Fruit fly (Drosophila melanogaster) whole organism, prepupa: ENCODE data around the gene Mpi.

ENCODE experiments used
- Blimp-1 ChIP-seq: fragments of 200-800 bp; sonication (Bioruptor generic); optimal IDR thresholded peaks from 3 replicates; lab custom pipeline; 2017; ENCODE audit warnings: missing biosample characterization, missing genetic modification characterization, mild to moderate bottlenecking, moderate library complexity, missing genetic modification reagents
- CG11294 ChIP-seq: fragments of 200-800 bp; sonication (Bioruptor generic); IDR thresholded peaks from 2 replicates; pipeline ENCODE4 v1.3.6; 2022; ENCODE audit warnings: missing biosample characterization, missing genetic modification characterization
- CG11762 ChIP-seq: fragments of 200-800 bp; sonication (Bioruptor generic); optimal IDR thresholded peaks from 3 replicates; lab custom pipeline; 2016; ENCODE audit warnings: missing biosample characterization, missing genetic modification characterization; ENCODE audit not compliant: insufficient read depth
- CG11902 ChIP-seq: fragments of 200-800 bp; sonication (Bioruptor generic); optimal IDR thresholded peaks from 3 replicates; lab custom pipeline; 2016; ENCODE audit warnings: missing biosample characterization, missing genetic modification characterization
- CG15336 ChIP-seq: fragments of 200-800 bp; sonication (Bioruptor generic); IDR thresholded peaks from 2 replicates; pipeline ENCODE4 v1.3.6; 2022; ENCODE audit warnings: missing biosample characterization, missing genetic modification characterization
- CG16779 ChIP-seq: fragments of 200-800 bp; sonication (Bioruptor generic); optimal IDR thresholded peaks from 3 replicates; lab custom pipeline; 2017; ENCODE audit warnings: missing biosample characterization, mild to moderate bottlenecking, missing genetic modification characterization
- CG3032 ChIP-seq: fragments of 200-800 bp; optimal IDR thresholded peaks from 2 replicates; lab custom pipeline; 2019; ENCODE audit warnings: missing biosample characterization, mild to moderate bottlenecking, missing genetic modification characterization, moderate library complexity
- CG31627 ChIP-seq: fragments of 200-800 bp; sonication (Bioruptor generic); optimal IDR thresholded peaks from 3 replicates; lab custom pipeline; 2016; ENCODE audit warnings: missing biosample characterization, missing genetic modification characterization
- CG32006 ChIP-seq: fragments of 200-800 bp; sonication (Bioruptor generic); optimal IDR thresholded peaks from 3 replicates; lab custom pipeline; 2017; ENCODE audit warnings: missing biosample characterization, mild to moderate bottlenecking, missing genetic modification characterization
- CG34406 ChIP-seq: fragments of 200-800 bp; sonication (Bioruptor generic); optimal IDR thresholded peaks from 3 replicates; lab custom pipeline; 2016; ENCODE audit warnings: missing biosample characterization, missing genetic modification characterization
- CG6163 ChIP-seq: fragments of 200-800 bp; sonication (Bioruptor generic); IDR thresholded peaks from 3 replicates; pipeline ENCODE4 v1.3.6; 2022; ENCODE audit warnings: missing biosample characterization, missing genetic modification characterization
- CG6276 ChIP-seq: fragments of 200-800 bp; sonication (Bioruptor generic); optimal IDR thresholded peaks from 2 replicates; lab custom pipeline; 2017; ENCODE audit warnings: missing biosample characterization, mild to moderate bottlenecking, missing genetic modification characterization
- CG6792 ChIP-seq: fragments of 200-800 bp; sonication (Bioruptor generic); optimal IDR thresholded peaks from 3 replicates; lab custom pipeline; 2016; ENCODE audit warnings: missing biosample characterization, missing genetic modification characterization
- CG6854 ChIP-seq: fragments of 200-800 bp; sonication (Bioruptor generic); optimal IDR thresholded peaks from 2 replicates; lab custom pipeline; 2017; ENCODE audit warnings: missing biosample characterization, mild to moderate bottlenecking, missing genetic modification characterization
- CG8119 ChIP-seq: fragments of 200-800 bp; sonication (Bioruptor generic); IDR thresholded peaks from 3 replicates; pipeline ENCODE4 v1.3.6; 2022; ENCODE audit warnings: missing biosample characterization, missing genetic modification characterization
- CG8319 ChIP-seq: fragments of 200-800 bp; sonication (Bioruptor generic); optimal IDR thresholded peaks from 3 replicates; lab custom pipeline; 2016; ENCODE audit warnings: missing biosample characterization, missing genetic modification characterization
- CG9139 ChIP-seq: fragments of 200-800 bp; sonication (Bioruptor generic); optimal IDR thresholded peaks from 3 replicates; lab custom pipeline; 2017; ENCODE audit warnings: missing biosample characterization, mild to moderate bottlenecking, missing genetic modification characterization
- Eip78C ChIP-seq: fragments of 200-800 bp; sonication (Bioruptor generic); peaks from one replicate; lab custom pipeline; 2016; ENCODE audit warnings: missing biosample characterization, missing genetic modification characterization
- Eip93F ChIP-seq: fragments of 200-800 bp; sonication (Bioruptor generic); optimal IDR thresholded peaks from 2 replicates; lab custom pipeline; 2016; ENCODE audit warnings: missing biosample characterization, mild to moderate bottlenecking, missing genetic modification characterization
- Ets21C ChIP-seq: fragments of 200-800 bp; sonication (Bioruptor generic); optimal IDR thresholded peaks from 3 replicates; lab custom pipeline; 2016; ENCODE audit warnings: missing biosample characterization, missing genetic modification characterization
- Ets96B ChIP-seq: fragments of 200-800 bp; optimal IDR thresholded peaks from 2 replicates; lab custom pipeline; 2019; ENCODE audit warnings: missing biosample characterization, mild to moderate bottlenecking, missing genetic modification characterization, moderate library complexity
- Hr39 ChIP-seq: fragments of 200-800 bp; sonication (Bioruptor generic); optimal IDR thresholded peaks from 2 replicates; lab custom pipeline; 2016; ENCODE audit warnings: missing biosample characterization, missing genetic modification characterization
- Met ChIP-seq: fragments of 200-800 bp; sonication (Bioruptor generic); optimal IDR thresholded peaks from 3 replicates; lab custom pipeline; 2016; ENCODE audit warnings: missing biosample characterization, missing genetic modification characterization
- OdsH ChIP-seq: fragments of 200-800 bp; sonication (Bioruptor generic); optimal IDR thresholded peaks from 3 replicates; lab custom pipeline; 2016; ENCODE audit warnings: missing biosample characterization, missing genetic modification characterization
- Smox ChIP-seq: fragments of 200-800 bp; sonication (Bioruptor generic); optimal IDR thresholded peaks from 3 replicates; lab custom pipeline; 2016; ENCODE audit warnings: missing biosample characterization, missing genetic modification characterization
- Sox14 ChIP-seq: fragments of 200-800 bp; sonication (Bioruptor generic); optimal IDR thresholded peaks from 3 replicates; lab custom pipeline; 2016; ENCODE audit warnings: missing biosample characterization, missing genetic modification characterization
- Sox15 ChIP-seq: fragments of 200-800 bp; sonication (Bioruptor generic); optimal IDR thresholded peaks from 3 replicates; lab custom pipeline; 2016; ENCODE audit warnings: missing biosample characterization, missing genetic modification characterization
- acj6 ChIP-seq: fragments of 200-800 bp; sonication (Bioruptor generic); optimal IDR thresholded peaks from 3 replicates; lab custom pipeline; 2016; ENCODE audit warnings: missing biosample characterization, missing genetic modification characterization
- cyc ChIP-seq: fragments of 200-800 bp; sonication (Bioruptor generic); optimal IDR thresholded peaks from 3 replicates; lab custom pipeline; 2016; ENCODE audit warnings: missing biosample characterization, missing genetic modification characterization
- dac ChIP-seq: fragments of 200-800 bp; sonication (Bioruptor generic); optimal IDR thresholded peaks from 2 replicates; lab custom pipeline; 2017; ENCODE audit warnings: missing biosample characterization, mild to moderate bottlenecking, missing genetic modification characterization
- dsx ChIP-seq: fragments of 200-800 bp; optimal IDR thresholded peaks from 3 replicates; lab custom pipeline; 2019; ENCODE audit warnings: missing biosample characterization, mild to moderate bottlenecking, missing genetic modification characterization, moderate library complexity; ENCODE audit not compliant: poor library complexity, severe bottlenecking
- eg ChIP-seq: fragments of 200-800 bp; sonication (Bioruptor generic); IDR thresholded peaks from 3 replicates; pipeline ENCODE4 v1.3.6; 2022; ENCODE audit warnings: missing biosample characterization, missing genetic modification characterization
- esn ChIP-seq: fragments of 200-800 bp; sonication (Bioruptor generic); optimal IDR thresholded peaks from 2 replicates; lab custom pipeline; 2016; ENCODE audit warnings: missing biosample characterization, mild to moderate bottlenecking, missing genetic modification characterization, moderate library complexity
- fd59A ChIP-seq: fragments of 200-800 bp; sonication (Bioruptor generic); optimal IDR thresholded peaks from 2 replicates; lab custom pipeline; 2017; ENCODE audit warnings: missing biosample characterization, mild to moderate bottlenecking, missing genetic modification characterization, missing genetic modification reagents
- fd85E ChIP-seq: fragments of 200-800 bp; sonication (Bioruptor generic); optimal IDR thresholded peaks from 3 replicates; lab custom pipeline; 2016; ENCODE audit warnings: missing biosample characterization, missing genetic modification characterization
- fkh ChIP-seq: fragments of 200-800 bp; sonication (Bioruptor generic); optimal IDR thresholded peaks from 3 replicates; lab custom pipeline; 2017; ENCODE audit warnings: missing biosample characterization, mild to moderate bottlenecking, missing genetic modification characterization, moderate library complexity
- lz ChIP-seq: fragments of 200-800 bp; sonication (Bioruptor generic); optimal IDR thresholded peaks from 3 replicates; lab custom pipeline; 2016; ENCODE audit warnings: missing biosample characterization, missing genetic modification characterization
- pdm3 ChIP-seq: fragments of 200-800 bp; sonication (Bioruptor generic); optimal IDR thresholded peaks from 3 replicates; lab custom pipeline; 2016; ENCODE audit warnings: missing biosample characterization, missing genetic modification characterization
- spab ChIP-seq: fragments of 200-800 bp; sonication (Bioruptor generic); optimal IDR thresholded peaks from 2 replicates; lab custom pipeline; 2017; ENCODE audit warnings: missing biosample characterization, mild to moderate bottlenecking, missing genetic modification characterization, missing genetic modification reagents
- svp ChIP-seq: fragments of 200-800 bp; sonication (Bioruptor generic); peaks from one replicate; lab custom pipeline; 2016; ENCODE audit warnings: missing biosample characterization, missing genetic modification characterization

Mpi gene

DNA sequence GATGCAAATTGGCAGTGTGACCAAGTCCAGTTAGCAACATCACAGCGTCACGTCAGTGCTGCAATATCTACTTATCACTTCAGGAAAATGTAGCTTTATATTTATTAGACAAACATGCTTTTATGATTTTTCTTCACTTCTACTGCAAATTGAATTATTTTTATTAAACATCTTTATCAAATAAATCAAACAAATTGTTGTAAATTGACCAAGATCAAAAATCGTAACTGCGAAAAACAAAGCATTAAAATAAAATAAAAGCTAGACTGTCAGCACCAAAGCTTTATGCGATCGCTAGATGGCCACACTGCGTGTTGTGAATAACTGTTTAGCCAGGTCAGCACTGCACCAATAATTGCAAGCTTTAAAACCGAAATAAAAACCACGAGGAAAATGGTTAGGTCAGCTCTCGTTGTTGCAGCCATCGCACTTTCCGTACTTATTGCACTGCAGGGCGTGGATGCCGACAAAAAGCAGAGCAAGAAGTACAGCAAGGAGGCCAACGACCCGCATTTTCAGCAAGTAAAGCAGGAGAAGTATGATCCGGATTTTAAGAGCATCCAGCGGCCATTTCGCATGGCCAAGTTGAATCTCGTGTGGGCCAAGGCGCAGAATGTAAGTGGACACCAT lies 31.9 kb downstream of the Mpi start, which contains the start of the genes CG12945 and CG8507 (continued):
- TF ChIP-seq Met: no peak
- no peak for TF ChIP-seq OdsH (GFP tag; lab: Kevin White, UChicago)
- no peak for TF ChIP-seq CG11762 (GFP tag; lab: Kevin White, UChicago)
- TF ChIP-seq pdm3 (GFP tag; lab: Kevin White, UChicago): no peak
- no peak for TF ChIP-seq Eip93F
- no peak for TF ChIP-seq CG15336 (GFP tag; lab: Robert Waterston, UW)
- TF ChIP-seq CG6276 (GFP tag; lab: Kevin White, UChicago): no peak
- no peak for TF ChIP-seq dac

dm6 chr3R:9793018-9793417 lies 33.6 kb downstream of the Mpi start, which contains the start of gene CG8516:
Gene CG8516 (plus strand): TSS chr3R:9793295.
- TF ChIP-seq CG31627: peak; percentile 19
- TF ChIP-seq spab (GFP tag; lab: Kevin White, UChicago): no peak
- TF ChIP-seq eg: peak; percentile 25; the same call in 1 of the 3 replicates
- peak; percentile 79 for TF ChIP-seq Eip78C (GFP tag; lab: Kevin White, UChicago)
- TF ChIP-seq Ets96B (tag; lab: Kevin White, UChicago): no peak
- peak; percentile 11 for TF ChIP-seq acj6 (GFP tag; lab: Kevin White, UChicago)
- TF ChIP-seq CG8119 (GFP tag; lab: Robert Waterston, UW): peak; percentile 61; the same call in 2 of the 3 replicates
- peak; percentile 41 for TF ChIP-seq esn
- TF ChIP-seq CG15336 (GFP tag; lab: Robert Waterston, UW): peak; percentile 70

- TF ChIP-seq CG8119 (GFP tag; lab: Robert Waterston, UW) (no peak), CG16779 (no peak), CG11294 (GFP tag; lab: Robert Waterston, UW) (no peak; the same call in 1 of the 2 replicates), CG6854 (GFP tag; lab: Kevin White, UChicago) (peak; percentile 31), CG31627 (peak; percentile 55), CG11902 (GFP tag; lab: Kevin White, UChicago) (peak; percentile 49), CG6163 (GFP tag; lab: Robert Waterston, UW) (0 out of 3 replicates have a peak, but pooled peaks have one; percentile 34), Smox (GFP tag; lab: Kevin White, UChicago) (no peak), fd85E (GFP tag; lab: Kevin White, UChicago) (no peak), CG32006 (GFP tag; lab: Kevin White, UChicago) (no peak), fd59A (GFP tag; lab: Kevin White, UChicago) (no peak), dsx (peak; percentile 65), Hr39 (GFP tag; lab: Kevin White, UChicago) (peak; percentile 52), esn (peak; percentile 69), CG3032 (tag; lab: Kevin White, UChicago) (peak; percentile 64), fkh (GFP tag; lab: Kevin White, UChicago) (peak; percentile 85), CG6792 (peak; percentile 42), Blimp-1 (GFP tag; lab: Kevin White, UChicago) (peak; percentile 29), Ets21C (GFP tag; lab: Kevin White, UChicago) (no peak), CG9139 (GFP tag; lab: Kevin White, UChicago) (no peak), Eip93F (peak; percentile 48), svp (GFP tag; lab: Kevin White, UChicago) (peak; percentile 97), CG8319 (no peak), Eip78C (GFP tag; lab: Kevin White, UChicago) (peak; percentile 83), CG15336 (GFP tag; lab: Robert Waterston, UW) (0 out of 2 replicates have a peak, but pooled peaks have one; percentile 23), Ets96B (tag; lab: Kevin White, UChicago) (peak; percentile 50), acj6 (GFP tag; lab: Kevin White, UChicago) (peak; percentile 59), eg (peak; percentile 47; the same call in 1 of the 3 replicates), lz (GFP tag; lab: Kevin White, UChicago) (peak; percentile 67), dac (peak; percentile 26), Sox14 (GFP tag; lab: Kevin White, UChicago) (peak; percentile 51), Sox15 (GFP tag; lab: Kevin White, UChicago) (peak; percentile 58), cyc (GFP tag; lab: Kevin White, UChicago) (peak; percentile 61), CG34406 (GFP tag; lab: Kevin White, UChicago) (peak; percentile 60)
Measured at dm6 chr3R:9800644-9801330, 41.4 kb downstream of the Mpi start, which contains the start of the genes CG9467 and CG8526. Gene CG9467 (minus strand): TSS chr3R:9801026. Gene CG8526 (plus strand): TSS chr3R:9801280.
